Worm (Caenorhabditis elegans) whole organism, early embryonic: ENCODE measurements around the gene F02D10.3.
"Not testable (repeated sequence)": the region's sequence is repeated elsewhere in the genome, so short reads cannot be mapped to it uniquely, and the experiment has no call there.

Experiments
- B0310.2 ChIP-seq: sonication (generic microtip); optimal IDR thresholded peaks from 2 replicates; lab custom pipeline; 2016; ENCODE audit warnings: mild to moderate bottlenecking, missing genetic modification characterization, missing compliant biosample characterization
- aly-1 ChIP-seq: sonication (generic microtip); optimal IDR thresholded peaks from 2 replicates; lab custom pipeline; 2016; ENCODE audit warnings: missing genetic modification characterization, missing compliant biosample characterization
- ama-1 ChIP-seq: fragments of 150-350 bp; optimal IDR thresholded peaks from 2 replicates; lab custom pipeline; 2014
- ceh-36 ChIP-seq: sonication (generic microtip); optimal IDR thresholded peaks from 2 replicates; lab custom pipeline; 2016; ENCODE audit warnings: missing genetic modification characterization, inconsistent platforms, missing compliant biosample characterization
- pes-1 ChIP-seq: fragments of 200-800 bp; sonication (Bioruptor generic); IDR thresholded peaks from 2 replicates; pipeline ENCODE4 v1.3.6; 2022; ENCODE audit warnings: missing genetic modification reagents, missing genetic modification characterization, missing compliant biosample characterization
- scrt-1 ChIP-seq: fragments of 200-800 bp; sonication (Bioruptor generic); IDR thresholded peaks from 2 replicates; pipeline ENCODE4 v1.3.6; 2022; ENCODE audit warnings: missing genetic modification characterization, missing compliant biosample characterization
- tra-4 ChIP-seq: sonication (generic microtip); optimal IDR thresholded peaks from 2 replicates; lab custom pipeline; 2017; ENCODE audit warnings: missing genetic modification characterization, missing compliant biosample characterization

DNA sequence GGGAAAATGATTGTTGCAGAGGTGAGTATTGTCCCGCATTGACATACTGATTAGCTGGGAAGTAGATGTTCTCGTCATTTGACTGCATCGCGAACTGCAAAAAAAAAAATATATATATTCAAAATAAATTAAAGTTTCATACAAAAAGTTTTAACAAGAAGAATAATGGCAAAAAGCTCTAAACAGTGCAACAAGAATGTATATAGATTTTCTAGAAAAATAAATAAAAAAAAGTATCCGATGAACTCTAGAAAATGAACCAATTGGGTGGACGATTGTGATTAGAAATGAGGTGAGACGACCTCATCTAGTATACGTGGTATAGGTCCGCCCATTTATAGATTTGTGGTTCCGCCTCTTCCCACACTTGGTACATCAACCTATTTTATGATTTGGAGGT lies 33.7 kb downstream of the F02D10.3 start, which contains the start of gene fkh-4:
- not testable (repeated sequence) for TF ChIP-seq B0310.2 (tag; lab: Kevin White, UChicago); aly-1 (tag; lab: Kevin White, UChicago); ama-1 (lab: Kevin White, UChicago); ceh-36 (tag; lab: Kevin White, UChicago); scrt-1; tra-4 (tag; lab: Kevin White, UChicago); pes-1
